Worm (Caenorhabditis elegans) whole organism, L2 larva: Measurements from ENCODE around the gene rad-51.

Experiments
- C34F6.9 ChIP-seq: fragments of 150-350 bp; optimal IDR thresholded peaks from 2 replicates; lab custom pipeline; 2014; ENCODE audit warnings: missing biosample characterization, missing genetic modification characterization
- F13H6.1 ChIP-seq: sonication (generic microtip); optimal IDR thresholded peaks from 2 replicates; lab custom pipeline; 2016; ENCODE audit warnings: missing genetic modification characterization, missing compliant biosample characterization
- Y55F3AM.14 ChIP-seq: fragments of 200-800 bp; sonication (Bioruptor generic); optimal IDR thresholded peaks from 2 replicates; lab custom pipeline; 2018; ENCODE audit warnings: mild to moderate bottlenecking, missing genetic modification characterization, missing compliant biosample characterization
- ZK546.5 ChIP-seq: sonication (generic microtip); optimal IDR thresholded peaks from 2 replicates; lab custom pipeline; 2017; ENCODE audit warnings: missing biosample characterization, missing genetic modification characterization
- blmp-1 ChIP-seq: sonication (generic microtip); optimal IDR thresholded peaks from 2 replicates; lab custom pipeline; 2017; ENCODE audit warnings: missing genetic modification characterization, mild to moderate bottlenecking, missing compliant biosample characterization, antibody characterized with exemption, moderate library complexity; ENCODE audit not compliant: insufficient read depth
- ceh-16 ChIP-seq: fragments of 150-350 bp; optimal IDR thresholded peaks from 2 replicates; lab custom pipeline; 2014; ENCODE audit warnings: missing biosample characterization, missing genetic modification characterization
- ceh-82 ChIP-seq: fragments of 150-350 bp; optimal IDR thresholded peaks from 2 replicates; lab custom pipeline; 2014; ENCODE audit warnings: missing biosample characterization, missing genetic modification characterization
- crh-2 ChIP-seq: sonication (generic microtip); optimal IDR thresholded peaks from 2 replicates; lab custom pipeline; 2017; ENCODE audit warnings: missing biosample characterization, missing genetic modification characterization
- dmd-4 ChIP-seq: sonication (generic microtip); optimal IDR thresholded peaks from 2 replicates; lab custom pipeline; 2017; ENCODE audit warnings: missing biosample characterization, missing genetic modification characterization
- egl-27 ChIP-seq: sonication (generic microtip); optimal IDR thresholded peaks from 3 replicates; lab custom pipeline; 2017; ENCODE audit warnings: missing biosample characterization, missing genetic modification reagents, missing genetic modification characterization
- elt-1 ChIP-seq: fragments of 150-350 bp; optimal IDR thresholded peaks from 2 replicates; lab custom pipeline; 2014; ENCODE audit warnings: missing biosample characterization, missing genetic modification characterization
- fos-1 ChIP-seq: fragments of 150-350 bp; optimal IDR thresholded peaks from 2 replicates; lab custom pipeline; 2014; ENCODE audit warnings: missing biosample characterization, missing genetic modification characterization
- gmeb-1 ChIP-seq: fragments of 150-350 bp; optimal IDR thresholded peaks from 2 replicates; lab custom pipeline; 2014; ENCODE audit warnings: missing biosample characterization, missing genetic modification characterization
- lin-11 ChIP-seq: fragments of 150-350 bp; sonication (generic microtip); optimal IDR thresholded peaks from 2 replicates; lab custom pipeline; 2014; ENCODE audit warnings: missing biosample characterization, missing genetic modification characterization, inconsistent platforms, mixed read lengths
- lin-13 ChIP-seq: fragments of 150-350 bp; optimal IDR thresholded peaks from 2 replicates; lab custom pipeline; 2014; ENCODE audit warnings: missing biosample characterization, missing genetic modification reagents, missing genetic modification characterization
- lin-39 ChIP-seq: fragments of 150-350 bp; optimal IDR thresholded peaks from 2 replicates; lab custom pipeline; 2014; ENCODE audit warnings: missing biosample characterization, missing genetic modification reagents, missing genetic modification characterization
- lsy-2 ChIP-seq, 2 experiments: fragments of 150-350 bp in 1 of 2; sonication (generic microtip) in 1 of 2; optimal IDR thresholded peaks; 2 replicates each; lab custom pipeline; 2014 to 2017; ENCODE audit warnings: missing biosample characterization in 2 of 2, missing genetic modification characterization in 2 of 2
- mbf-1 ChIP-seq: sonication (generic microtip); optimal IDR thresholded peaks from 2 replicates; lab custom pipeline; 2017; ENCODE audit warnings: missing biosample characterization, missing genetic modification characterization
- nhr-10 ChIP-seq: sonication (generic microtip); optimal IDR thresholded peaks from 2 replicates; lab custom pipeline; 2017; ENCODE audit warnings: missing biosample characterization, missing genetic modification characterization
- nhr-11 ChIP-seq: fragments of 150-350 bp; optimal IDR thresholded peaks from 2 replicates; lab custom pipeline; 2014; ENCODE audit warnings: missing biosample characterization, missing genetic modification characterization
- nhr-12 ChIP-seq: fragments of 150-350 bp; optimal IDR thresholded peaks from 2 replicates; lab custom pipeline; 2014; ENCODE audit warnings: missing biosample characterization, missing genetic modification characterization
- nhr-21 ChIP-seq: fragments of 150-350 bp; optimal IDR thresholded peaks from 2 replicates; lab custom pipeline; 2014; ENCODE audit warnings: missing biosample characterization, missing genetic modification characterization
- nhr-23 ChIP-seq: fragments of 150-350 bp; optimal IDR thresholded peaks from 2 replicates; lab custom pipeline; 2014; ENCODE audit warnings: missing biosample characterization, missing genetic modification reagents, missing genetic modification characterization
- nhr-237 ChIP-seq: fragments of 150-350 bp; optimal IDR thresholded peaks from 2 replicates; lab custom pipeline; 2014; ENCODE audit warnings: missing biosample characterization, missing genetic modification characterization
- nhr-25 ChIP-seq: fragments of 150-350 bp; sonication (generic microtip); optimal IDR thresholded peaks from 3 replicates; lab custom pipeline; 2014; ENCODE audit warnings: missing biosample characterization, missing genetic modification characterization
- nhr-77 ChIP-seq: fragments of 150-350 bp; optimal IDR thresholded peaks from 2 replicates; lab custom pipeline; 2014; ENCODE audit warnings: missing biosample characterization, missing genetic modification characterization
- peb-1 ChIP-seq: fragments of 150-350 bp; optimal IDR thresholded peaks from 2 replicates; lab custom pipeline; 2014; ENCODE audit warnings: missing biosample characterization, missing genetic modification characterization
- sem-4 ChIP-seq: fragments of 150-350 bp; optimal IDR thresholded peaks from 2 replicates; lab custom pipeline; 2014; ENCODE audit warnings: missing biosample characterization, missing genetic modification reagents, missing genetic modification characterization
- sma-9 ChIP-seq, 2 experiments: fragments of 150-350 bp in 1 of 2; sonication (generic microtip) in 1 of 2; optimal IDR thresholded peaks; 2 replicates each; lab custom pipeline; 2014 to 2016; ENCODE audit warnings: missing genetic modification characterization in 2 of 2, mild to moderate bottlenecking in 1 of 2, missing biosample characterization in 1 of 2, missing compliant biosample characterization in 1 of 2, missing genetic modification reagents in 1 of 2, moderate library complexity in 1 of 2
- snpc-4 ChIP-seq: fragments of 150-350 bp; optimal IDR thresholded peaks from 2 replicates; lab custom pipeline; 2014; ENCODE audit warnings: missing biosample characterization, missing genetic modification characterization
- unc-39 ChIP-seq: fragments of 150-350 bp; optimal IDR thresholded peaks from 2 replicates; lab custom pipeline; 2014; ENCODE audit warnings: missing biosample characterization, missing genetic modification characterization
- unc-55 ChIP-seq: fragments of 150-350 bp; sonication (generic microtip); optimal IDR thresholded peaks from 3 replicates; lab custom pipeline; 2014; ENCODE audit warnings: missing biosample characterization, missing genetic modification reagents, missing genetic modification characterization
- unc-62 ChIP-seq: fragments of 150-350 bp; optimal IDR thresholded peaks from 2 replicates; lab custom pipeline; 2014; ENCODE audit warnings: missing biosample characterization, missing genetic modification reagents, missing genetic modification characterization
- zag-1 ChIP-seq: fragments of 150-350 bp; optimal IDR thresholded peaks from 2 replicates; lab custom pipeline; 2014; ENCODE audit warnings: missing biosample characterization, missing genetic modification characterization
- ztf-1 ChIP-seq: fragments of 200-800 bp; sonication (Bioruptor generic); conservative IDR thresholded peaks from 2 replicates; pipeline ENCODE4 v1.3.6; 2022; ENCODE audit warnings: missing genetic modification characterization, missing compliant biosample characterization
- ztf-11 ChIP-seq: sonication (generic microtip); optimal IDR thresholded peaks from 2 replicates; lab custom pipeline; 2017; ENCODE audit warnings: missing biosample characterization, missing genetic modification characterization
- ztf-4 ChIP-seq: fragments of 150-350 bp; optimal IDR thresholded peaks from 2 replicates; lab custom pipeline; 2014; ENCODE audit warnings: missing biosample characterization, missing genetic modification characterization

rad-51 gene

ce11 chrIV:10269137-10269933 lies 14.7 kb downstream of the rad-51 start, which contains the start of the genes nspd-7 and Y43C5A.2:
Gene nspd-7, minus strand, starts transcription at chrIV:10269187.
Gene Y43C5A.2, plus strand, starts transcription at chrIV:10269883.
- TF ChIP-seq nhr-237 (tag; lab: Kevin White, UChicago) (no peak), crh-2 (tag; lab: Kevin White, UChicago) (peak; percentile 9)

DNA sequence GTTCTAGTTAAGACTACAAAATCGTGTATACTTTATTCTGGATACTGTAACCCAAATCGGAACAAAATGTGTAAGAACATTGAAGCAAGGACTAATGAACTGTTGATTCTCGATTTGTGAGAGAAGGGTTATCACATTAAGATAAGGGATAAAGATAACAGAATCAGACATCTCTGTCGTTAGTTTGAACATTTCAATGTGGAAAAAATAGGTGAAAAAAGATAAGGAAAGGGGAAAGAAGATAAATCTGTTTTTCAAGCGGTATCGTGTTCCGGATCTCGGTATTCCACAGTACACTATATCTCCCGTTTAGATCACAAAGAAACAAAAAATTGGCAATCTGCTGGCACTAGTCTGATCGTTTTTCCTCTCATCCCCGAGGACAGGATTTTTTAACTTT lies 23.0 kb downstream of the rad-51 start:
- peak; percentile 46 for TF ChIP-seq egl-27 (tag; lab: Kevin White, UChicago)
- no peak for TF ChIP-seq nhr-10
- TF ChIP-seq fos-1 (tag; lab: Kevin White, UChicago), result peak; percentile 7
- peak; percentile 5 for TF ChIP-seq ceh-16 (tag; lab: Kevin White, UChicago)
- peak; percentile 63 for TF ChIP-seq nhr-21 (tag; lab: Kevin White, UChicago)
- TF ChIP-seq lsy-2 (tag; optimal IDR thresholded peaks at IDR 0.05; lab: Kevin White, UChicago), result peak in 1 of 2 experiments; percentile 25
- peak; percentile 19 for TF ChIP-seq blmp-1 (tag; lab: Kevin White, UChicago)
- TF ChIP-seq elt-1, result peak; percentile 86
- peak; percentile 49 for TF ChIP-seq sma-9 (GFP tag; optimal IDR thresholded peaks at IDR 0.05; lab: Kevin White, UChicago)
- no peak for TF ChIP-seq sma-9 (tag; optimal IDR thresholded peaks at IDR 0.05; lab: Kevin White, UChicago)
- no peak for TF ChIP-seq nhr-23 (tag; lab: Kevin White, UChicago)
- TF ChIP-seq Y55F3AM.14 (GFP tag; lab: Kevin White, UChicago), result no peak

DNA sequence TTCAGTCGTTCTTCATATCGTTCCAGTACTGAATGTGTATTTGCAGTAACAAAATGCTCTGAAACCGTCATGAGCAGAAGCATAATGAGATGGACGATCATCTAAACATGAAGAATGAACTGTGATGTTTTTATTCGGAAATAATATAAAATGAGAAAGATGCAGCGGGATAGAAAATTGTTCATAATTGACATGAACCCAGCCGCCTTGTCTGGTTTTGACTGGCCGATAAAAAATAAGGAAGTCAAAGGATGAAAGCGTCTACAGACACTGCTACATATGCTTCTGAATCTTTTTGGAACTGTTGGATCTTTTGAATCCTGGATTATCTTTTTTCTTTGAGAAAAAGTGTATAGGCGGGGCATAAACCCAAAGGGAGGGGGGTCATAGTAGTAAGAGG lies 24.5 kb downstream of the rad-51 start, which contains the start of gene F01G10.9:
F01G10.9 (minus strand) TSS at position 101 of the 400 bp plus-strand sequence.
- TF ChIP-seq ztf-4 (tag; lab: Kevin White, UChicago) (no peak), nhr-21 (tag; lab: Kevin White, UChicago) (no peak), nhr-12 (tag; lab: Kevin White, UChicago) (no peak), nhr-77 (tag; lab: Kevin White, UChicago) (no peak), nhr-11 (tag; lab: Kevin White, UChicago) (no peak), egl-27 (tag; lab: Kevin White, UChicago) (no peak), elt-1 (no peak), crh-2 (tag; lab: Kevin White, UChicago) (no peak)

DNA sequence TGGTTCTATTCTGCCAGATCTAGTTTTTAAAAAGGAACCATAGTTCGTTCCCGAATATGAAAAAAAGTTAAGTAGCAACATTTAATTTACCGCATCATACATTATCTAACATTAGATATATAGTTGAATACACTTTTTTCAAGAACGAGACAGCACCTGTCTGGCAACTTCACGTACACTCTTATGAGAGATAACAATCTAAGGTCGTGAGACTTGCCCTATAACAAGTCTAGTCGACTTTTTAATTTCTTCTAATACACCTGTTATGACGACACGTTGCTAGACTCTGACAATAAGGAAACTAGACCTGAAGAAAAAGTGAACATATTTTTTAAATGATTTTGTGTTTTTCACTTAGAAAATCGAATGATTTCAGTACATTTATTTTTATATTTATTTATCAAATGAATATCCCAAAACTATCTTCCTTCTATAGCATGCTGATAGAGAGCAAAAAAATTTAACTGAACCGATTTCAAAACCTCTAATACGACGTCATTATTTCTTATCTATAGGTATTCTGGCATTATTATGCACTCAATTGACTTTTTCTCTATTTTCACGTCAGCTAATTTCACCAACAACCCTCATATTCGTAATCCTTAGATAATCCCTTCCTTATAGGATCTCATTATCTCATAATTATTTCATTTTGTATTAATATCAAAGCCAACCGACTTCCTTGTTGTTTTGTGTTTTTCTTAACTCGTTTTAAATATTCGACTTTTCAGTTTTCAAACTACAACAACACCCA lies 31.0 kb downstream of the rad-51 start:
- no peak for TF ChIP-seq nhr-10
- no peak for TF ChIP-seq ztf-11 (tag; lab: Kevin White, UChicago)
- no peak for TF ChIP-seq lin-11 (tag; lab: Kevin White, UChicago)
- TF ChIP-seq crh-2 (tag; lab: Kevin White, UChicago), result peak; percentile 50
- no peak for TF ChIP-seq nhr-21 (tag; lab: Kevin White, UChicago)
- no peak for TF ChIP-seq unc-39
- peak; percentile 3 for TF ChIP-seq sma-9 (GFP tag; optimal IDR thresholded peaks at IDR 0.05; lab: Kevin White, UChicago)
- no peak for TF ChIP-seq sma-9 (tag; optimal IDR thresholded peaks at IDR 0.05; lab: Kevin White, UChicago)
- TF ChIP-seq elt-1, result no peak
- TF ChIP-seq zag-1 (tag; lab: Kevin White, UChicago), result no peak
- peak in 1 of 2 experiments; percentile 8 for TF ChIP-seq lsy-2 (tag; optimal IDR thresholded peaks at IDR 0.05; lab: Kevin White, UChicago)
- TF ChIP-seq fos-1 (tag; lab: Kevin White, UChicago), result peak; percentile 13

DNA sequence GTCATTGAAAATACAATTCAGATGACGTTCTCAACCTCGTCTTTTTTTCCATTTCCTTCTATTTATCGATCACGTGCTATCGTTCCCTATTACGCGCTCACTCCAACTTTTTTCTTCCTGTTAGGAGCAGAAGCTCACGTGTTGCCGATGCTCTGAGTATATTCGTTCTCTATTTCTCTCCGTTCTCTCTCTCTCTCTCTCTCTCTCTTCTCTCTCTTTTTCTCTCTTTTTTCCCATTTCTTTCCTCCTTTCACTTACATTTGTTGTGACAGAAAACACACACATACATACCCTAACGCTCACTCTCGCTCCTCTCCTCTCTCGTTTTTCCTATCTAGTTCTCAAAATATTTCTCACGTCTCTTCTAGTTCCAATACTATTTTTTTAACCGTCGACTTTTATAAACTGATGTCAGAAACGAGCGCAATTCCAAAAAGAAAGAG lies 31.7 kb downstream of the rad-51 start:
- peak; percentile 81 for TF ChIP-seq sem-4 (tag; lab: Kevin White, UChicago)
- peak; percentile 89 for TF ChIP-seq unc-55 (GFP tag; lab: Kevin White, UChicago)
- peak; percentile 65 to 92 for TF ChIP-seq lsy-2 (tag; optimal IDR thresholded peaks at IDR 0.05; lab: Kevin White, UChicago)
- TF ChIP-seq ztf-1 (GFP tag; lab: Robert Waterston, UW), result no peak
- TF ChIP-seq ztf-11 (tag; lab: Kevin White, UChicago), result no peak
- peak; percentile 7 for TF ChIP-seq nhr-25 (tag; lab: Kevin White, UChicago)
- peak; percentile 87 for TF ChIP-seq zag-1 (tag; lab: Kevin White, UChicago)
- peak; percentile 98 for TF ChIP-seq C34F6.9
- TF ChIP-seq gmeb-1 (tag; lab: Kevin White, UChicago), result peak; percentile 78
- peak; percentile 32 for TF ChIP-seq snpc-4 (tag; lab: Kevin White, UChicago)
- TF ChIP-seq lin-39 (tag; lab: Kevin White, UChicago), result no peak
- no peak for TF ChIP-seq ceh-82 (tag; lab: Kevin White, UChicago)
- TF ChIP-seq mbf-1 (tag; lab: Kevin White, UChicago), result no peak
- no peak for TF ChIP-seq nhr-77 (tag; lab: Kevin White, UChicago)
- peak; percentile 5 for TF ChIP-seq ceh-16 (tag; lab: Kevin White, UChicago)
- TF ChIP-seq ZK546.5, result no peak
- TF ChIP-seq Y55F3AM.14 (GFP tag; lab: Kevin White, UChicago), result peak; percentile 52
- TF ChIP-seq elt-1, result no peak
- TF ChIP-seq dmd-4 (tag; lab: Kevin White, UChicago), result no peak
- TF ChIP-seq unc-62 (GFP tag; lab: Kevin White, UChicago), result peak; percentile 73
- peak; percentile 56 for TF ChIP-seq lin-13 (GFP tag; lab: Kevin White, UChicago)
- peak; percentile 97 for TF ChIP-seq sma-9 (GFP tag; optimal IDR thresholded peaks at IDR 0.05; lab: Kevin White, UChicago)
- no peak for TF ChIP-seq sma-9 (tag; optimal IDR thresholded peaks at IDR 0.05; lab: Kevin White, UChicago)
- TF ChIP-seq peb-1 (tag; lab: Kevin White, UChicago), result no peak
- peak; percentile 96 for TF ChIP-seq F13H6.1 (tag; lab: Kevin White, UChicago)
- peak; percentile 69 for TF ChIP-seq ztf-4 (tag; lab: Kevin White, UChicago)
- TF ChIP-seq nhr-21 (tag; lab: Kevin White, UChicago), result peak; percentile 83
- TF ChIP-seq nhr-23 (tag; lab: Kevin White, UChicago), result no peak
- peak; percentile 100 for TF ChIP-seq crh-2 (tag; lab: Kevin White, UChicago)
